Fruit fly (Drosophila melanogaster): Measurements from ENCODE around the gene CG13855.

The CG13855 gene

dm6 chr3R:22396238-22396772 is 9.4 kb upstream of the CG13855 start (continued):
- TF ChIP-seq CG8478 (optimal IDR thresholded peaks at IDR 0.05) (no peak), hth (optimal IDR thresholded peaks at IDR 0.05) (no peak), Dad (GFP tag; optimal IDR thresholded peaks at IDR 0.05) (no peak), CG34376 (GFP tag; optimal IDR thresholded peaks at IDR 0.05) (no peak), tin (GFP tag; optimal IDR thresholded peaks at IDR 0.05) (no peak), Hmr (GFP tag; optimal IDR thresholded peaks at IDR 0.05) (no peak), CG15269 (tag; optimal IDR thresholded peaks at IDR 0.05) (no peak), Med (GFP tag) (peak; percentile 25), Kr (GFP tag; optimal IDR thresholded peaks at IDR 0.05) (no peak), slou (GFP tag; optimal IDR thresholded peaks at IDR 0.05) (no peak), Usf (GFP tag; optimal IDR thresholded peaks at IDR 0.05) (no peak), slp2 (GFP tag; optimal IDR thresholded peaks at IDR 0.05) (no peak), Abd-B (GFP tag; optimal IDR thresholded peaks at IDR 0.05) (no peak), Elba2 (GFP tag; optimal IDR thresholded peaks at IDR 0.05) (no peak), sima (GFP tag; optimal IDR thresholded peaks at IDR 0.05) (no peak), Camta (GFP tag; optimal IDR thresholded peaks at IDR 0.05) (no peak), CG2678 (tag; optimal IDR thresholded peaks at IDR 0.05) (no peak), CG17361 (GFP tag; IDR thresholded peaks at IDR 0.05) (no peak), CG30403 (GFP tag; optimal IDR thresholded peaks at IDR 0.05) (no peak), hb (GFP tag; IDR thresholded peaks at IDR 0.05; ENCODE audit: partially characterized antibody) (no peak), crc (GFP tag; optimal IDR thresholded peaks at IDR 0.05) (no peak), CG9797 (GFP tag; optimal IDR thresholded peaks at IDR 0.05) (no peak), CG8388 (GFP tag; optimal IDR thresholded peaks at IDR 0.05) (no peak), mld (GFP tag; IDR thresholded peaks at IDR 0.05; ENCODE audit: partially characterized antibody) (0 out of 3 replicates have a peak, but pooled peaks have one; percentile 31), CG6791 (GFP tag; IDR thresholded peaks at IDR 0.05; ENCODE audit: partially characterized antibody) (peak; percentile 74), Awh (GFP tag; IDR thresholded peaks at IDR 0.05) (no peak), Drgx (GFP tag; IDR thresholded peaks at IDR 0.05) (no peak), Bgb (GFP tag; IDR thresholded peaks at IDR 0.05; ENCODE audit: partially characterized antibody) (peak; percentile 50; the same call in 1 of the 2 replicates), CrebB (tag; optimal IDR thresholded peaks at IDR 0.05) (no peak), Dfd (GFP tag; optimal IDR thresholded peaks at IDR 0.05) (no peak), CG17802 (tag; optimal IDR thresholded peaks at IDR 0.05) (no peak), chm (GFP tag; IDR thresholded peaks at IDR 0.05) (no peak), Dip3 (GFP tag; optimal IDR thresholded peaks at IDR 0.05) (no peak), CG18599 (GFP tag; optimal IDR thresholded peaks at IDR 0.05) (no peak), tup (GFP tag; optimal IDR thresholded peaks at IDR 0.05) (no peak), ttk (GFP tag; IDR thresholded peaks at IDR 0.05) (no peak), CG4328 (GFP tag; optimal IDR thresholded peaks at IDR 0.05) (no peak), Bdp1 (GFP tag; optimal IDR thresholded peaks at IDR 0.05) (peak; percentile 94), MBD-R2 (GFP tag; IDR thresholded peaks at IDR 0.05) (no peak), CG33213 (GFP tag; optimal IDR thresholded peaks at IDR 0.05) (no peak), Chrac-16 (GFP tag; optimal IDR thresholded peaks at IDR 0.05) (no peak), CHES-1-like (GFP tag; optimal IDR thresholded peaks at IDR 0.05) (no peak), Lpt (GFP tag; optimal IDR thresholded peaks at IDR 0.05) (no peak), cato (GFP tag; optimal IDR thresholded peaks at IDR 0.05; ENCODE audit: borderline replicate concordance) (no peak), CG9609 (GFP tag; optimal IDR thresholded peaks at IDR 0.05) (no peak), emc (GFP tag; optimal IDR thresholded peaks at IDR 0.05) (no peak), CG13123 (GFP tag; optimal IDR thresholded peaks at IDR 0.05) (no peak), CG32767 (GFP tag; IDR thresholded peaks at IDR 0.05) (no peak), eyg (GFP tag; optimal IDR thresholded peaks at IDR 0.05) (no peak), oc (tag; optimal IDR thresholded peaks at IDR 0.05) (no peak), HLH4C (GFP tag; IDR thresholded peaks at IDR 0.05; ENCODE audit: partially characterized antibody) (no peak), slbo (GFP tag; IDR thresholded peaks at IDR 0.05) (no peak)
